2 worm cellular contexts compared by ENCODE assay signal in the genomic region with DNA sequence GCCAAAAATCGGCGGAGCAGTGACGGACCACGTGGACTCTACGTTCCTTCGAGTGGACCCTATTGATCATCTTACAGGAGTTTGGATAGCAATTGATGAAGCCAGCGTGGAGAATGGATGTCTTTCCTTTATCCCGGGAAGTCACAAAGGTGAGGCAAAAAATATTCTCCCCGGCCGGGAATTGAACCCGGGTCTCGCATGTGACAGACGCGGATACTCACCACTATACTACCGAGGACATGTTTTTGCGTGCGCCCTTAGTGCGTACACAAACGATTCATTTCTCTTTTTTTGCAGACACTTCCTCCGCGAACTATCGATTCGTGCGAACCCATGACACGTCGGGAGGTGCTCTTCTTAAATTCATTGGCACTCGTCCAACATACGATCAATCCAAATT.
TF ChIP-seq lines count a peak whose summit lies in the region.

No protein-coding gene starts in this region.

TF ChIP-seq in whole organism, L1 larva, 84 proteins besides CTCF, POLR2A, EP300 and RAD21 (continued from another document):
- TF ChIP-seq irx-1 (tag; optimal IDR thresholded peaks at IDR 0.05; lab: Kevin White, UChicago) (no peak), lin-35 (GFP tag; optimal IDR thresholded peaks at IDR 0.05; lab: Kevin White, UChicago) (peak; percentile 25 to 55), mdl-1 (tag; optimal IDR thresholded peaks at IDR 0.05; lab: Kevin White, UChicago) (peak in 1 of 2 experiments; percentile 37), zag-1 (tag; optimal IDR thresholded peaks at IDR 0.05; lab: Kevin White, UChicago) (no peak), nhr-90 (tag; optimal IDR thresholded peaks at IDR 0.05; lab: Kevin White, UChicago; ENCODE audit: poor library complexity) (peak; percentile 17), blmp-1 (tag; optimal IDR thresholded peaks at IDR 0.05; lab: Kevin White, UChicago) (no peak), aly-2 (tag; optimal IDR thresholded peaks at IDR 0.05; lab: Kevin White, UChicago) (no peak), unc-86 (tag; optimal IDR thresholded peaks at IDR 0.05; lab: Kevin White, UChicago) (no peak), snu-23 (GFP tag; optimal IDR thresholded peaks at IDR 0.05; lab: Kevin White, UChicago) (peak; percentile 45), egl-13 (tag; optimal IDR thresholded peaks at IDR 0.05; lab: Kevin White, UChicago) (no peak), alr-1 (tag; optimal IDR thresholded peaks at IDR 0.05; lab: Kevin White, UChicago; ENCODE audit: borderline replicate concordance) (no peak), ceh-82 (tag; optimal IDR thresholded peaks at IDR 0.05; lab: Kevin White, UChicago) (peak in 2 of 3 experiments; percentile 22 to 46), nhr-19 (GFP tag; conservative IDR thresholded peaks at IDR 0.05; lab: Robert Waterston, UW) (peak; percentile 51), ztf-4 (tag; optimal IDR thresholded peaks at IDR 0.05; lab: Kevin White, UChicago) (no peak), zip-4 (GFP tag; optimal IDR thresholded peaks at IDR 0.05; lab: Kevin White, UChicago) (no peak), pax-3 (tag; optimal IDR thresholded peaks at IDR 0.05; lab: Kevin White, UChicago) (no peak), tlp-1 (tag; optimal IDR thresholded peaks at IDR 0.05; lab: Kevin White, UChicago) (no peak), nhr-77 (tag; optimal IDR thresholded peaks at IDR 0.05; lab: Kevin White, UChicago) (peak; percentile 17), elt-3 (tag; optimal IDR thresholded peaks at IDR 0.05; lab: Kevin White, UChicago) (peak in 1 of 6 experiments; percentile 3), dpl-1 (GFP tag; optimal IDR thresholded peaks at IDR 0.05; lab: Kevin White, UChicago) (no peak), nhr-84 (tag; optimal IDR thresholded peaks at IDR 0.05; lab: Kevin White, UChicago) (no peak), elt-2 (tag; optimal IDR thresholded peaks at IDR 0.05; lab: Kevin White, UChicago) (peak; percentile 12), nhr-20 (tag; optimal IDR thresholded peaks at IDR 0.05; lab: Kevin White, UChicago) (peak; percentile 5), lin-39 (tag; optimal IDR thresholded peaks at IDR 0.05; lab: Kevin White, UChicago) (no peak), nhr-85 (tag; lab: Kevin White, UChicago) (no peak), jun-1 (tag; optimal IDR thresholded peaks at IDR 0.05; lab: Kevin White, UChicago) (no peak), ets-5 (GFP tag; IDR thresholded peaks at IDR 0.05; lab: Robert Waterston, UW) (no peak), ceh-90 (tag; optimal IDR thresholded peaks at IDR 0.05; lab: Kevin White, UChicago) (no peak), ceh-8 (GFP tag; optimal IDR thresholded peaks at IDR 0.05; lab: Kevin White, UChicago) (no peak), ama-1 (optimal IDR thresholded peaks at IDR 0.05; lab: Kevin White, UChicago) (no peak), nhr-12 (tag; optimal IDR thresholded peaks at IDR 0.05; lab: Kevin White, UChicago) (no peak), lir-3 (tag; optimal IDR thresholded peaks at IDR 0.05; lab: Kevin White, UChicago; ENCODE audit: poor library complexity) (no peak), efl-1 (optimal IDR thresholded peaks at IDR 0.05; lab: Kevin White, UChicago) (peak in 1 of 2 experiments; percentile 39), efl-1 (GFP tag; optimal IDR thresholded peaks at IDR 0.05 in 1 of 2; lab: Kevin White, UChicago) (peak in 1 of 2 experiments; percentile 88)

TF ChIP-seq in whole organism, young adult, 124 proteins besides CTCF, POLR2A, EP300 and RAD21 (continued from another document):
- TF ChIP-seq atf-7 (tag; optimal IDR thresholded peaks at IDR 0.05; lab: Kevin White, UChicago), result peak; percentile 1
- peak; percentile 9; the same call in 1 of the 2 replicates for TF ChIP-seq pbrm-1 (GFP tag; IDR thresholded peaks at IDR 0.05; lab: Robert Waterston, UW)
- 0 out of 2 replicates have a peak, but pooled peaks have one; percentile 7 for TF ChIP-seq B0019.2 (GFP tag; conservative IDR thresholded peaks at IDR 0.05; lab: Robert Waterston, UW)
- no peak for TF ChIP-seq sdz-38 (tag; optimal IDR thresholded peaks at IDR 0.05; lab: Kevin White, UChicago)
- no peak for TF ChIP-seq nhr-179 (tag; optimal IDR thresholded peaks at IDR 0.05; lab: Kevin White, UChicago)
- TF ChIP-seq K11D2.4 (GFP tag; IDR thresholded peaks at IDR 0.05; lab: Robert Waterston, UW), result peak; percentile 40; the same call in 1 of the 2 replicates
- TF ChIP-seq attf-3 (GFP tag; conservative IDR thresholded peaks at IDR 0.05; lab: Robert Waterston, UW), result no peak
- TF ChIP-seq die-1 (tag; optimal IDR thresholded peaks at IDR 0.05; lab: Kevin White, UChicago), result peak; percentile 77
- TF ChIP-seq F10E7.11 (tag; optimal IDR thresholded peaks at IDR 0.05; lab: Kevin White, UChicago), result peak; percentile 25
- TF ChIP-seq ZK185.1 (tag; optimal IDR thresholded peaks at IDR 0.05; lab: Kevin White, UChicago; ENCODE audit: poor library complexity, severe bottlenecking), result peak; percentile 82
- TF ChIP-seq xnd-1 (tag; optimal IDR thresholded peaks at IDR 0.05; lab: Kevin White, UChicago), result no peak
- no peak; the same call in 1 of the 2 replicates for TF ChIP-seq dox-1 (GFP tag; IDR thresholded peaks at IDR 0.05; lab: Robert Waterston, UW)
- peak; percentile 58; the same call in 1 of the 2 replicates for TF ChIP-seq rcor-1 (GFP tag; IDR thresholded peaks at IDR 0.05; lab: Robert Waterston, UW)
- TF ChIP-seq ccch-3 (GFP tag; optimal IDR thresholded peaks at IDR 0.05; lab: Kevin White, UChicago), result no peak
- 0 out of 2 replicates have a peak, but pooled peaks have one; percentile 49 for TF ChIP-seq Y53G8AR.9 (GFP tag; conservative IDR thresholded peaks at IDR 0.05; lab: Robert Waterston, UW)
- TF ChIP-seq lag-1 (GFP tag; IDR thresholded peaks at IDR 0.05; lab: Robert Waterston, UW), result no peak
- no peak for TF ChIP-seq nfya-1 (tag; optimal IDR thresholded peaks at IDR 0.05; lab: Kevin White, UChicago; ENCODE audit: borderline replicate concordance, insufficient read depth)
- TF ChIP-seq mes-4 (tag; optimal IDR thresholded peaks at IDR 0.05; lab: Kevin White, UChicago), result peak; percentile 17
- peak; percentile 15 for TF ChIP-seq attf-5 (GFP tag; optimal IDR thresholded peaks at IDR 0.05; lab: Kevin White, UChicago)
- TF ChIP-seq tbp1 (GFP tag; optimal IDR thresholded peaks at IDR 0.05; lab: Kevin White, UChicago), result peak; percentile 91
- TF ChIP-seq somi-1 (GFP tag; optimal IDR thresholded peaks at IDR 0.05; lab: Kevin White, UChicago), result peak; percentile 14
- peak; percentile 63 for TF ChIP-seq ztf-26 (tag; optimal IDR thresholded peaks at IDR 0.05; lab: Kevin White, UChicago)
- TF ChIP-seq F52B5.7 (tag; optimal IDR thresholded peaks at IDR 0.05; lab: Kevin White, UChicago), result no peak
- TF ChIP-seq egl-18 (GFP tag; IDR thresholded peaks at IDR 0.05; lab: Robert Waterston, UW), result no peak
- peak; percentile 97 for TF ChIP-seq ceh-27 (GFP tag; optimal IDR thresholded peaks at IDR 0.05; lab: Kevin White, UChicago)
- no peak for TF ChIP-seq tbx-9 (tag; optimal IDR thresholded peaks at IDR 0.05; lab: Kevin White, UChicago; ENCODE audit: borderline replicate concordance)
- peak; percentile 69 for TF ChIP-seq snpc-3.4 (tag; optimal IDR thresholded peaks at IDR 0.05; lab: Kevin White, UChicago)
- TF ChIP-seq C06A6.2 (GFP tag; conservative IDR thresholded peaks at IDR 0.05; lab: Robert Waterston, UW), result no peak
- TF ChIP-seq pha-4 (tag; optimal IDR thresholded peaks at IDR 0.05; lab: Kevin White, UChicago), result no peak
- TF ChIP-seq repo-1 (tag; optimal IDR thresholded peaks at IDR 0.05; lab: Kevin White, UChicago), result peak; percentile 69
- peak; percentile 39 for TF ChIP-seq F23B12.7 (tag; optimal IDR thresholded peaks at IDR 0.05; lab: Kevin White, UChicago; ENCODE audit: insufficient read depth)
- TF ChIP-seq D2030.7 (GFP tag; IDR thresholded peaks at IDR 0.05; lab: Robert Waterston, UW), result peak; percentile 74
- TF ChIP-seq F55B11.4 (tag; optimal IDR thresholded peaks at IDR 0.05; lab: Kevin White, UChicago; ENCODE audit: borderline replicate concordance, insufficient read depth), result no peak
- TF ChIP-seq hrde-1 (tag; optimal IDR thresholded peaks at IDR 0.05; lab: Kevin White, UChicago; ENCODE audit: borderline replicate concordance), result peak; percentile 2
- TF ChIP-seq F37B4.10 (GFP tag; IDR thresholded peaks at IDR 0.05; lab: Robert Waterston, UW), result no peak
- peak; percentile 16 for TF ChIP-seq ets-4 (GFP tag; optimal IDR thresholded peaks at IDR 0.05; lab: Kevin White, UChicago)
- TF ChIP-seq snpc-1.1 (tag; optimal IDR thresholded peaks at IDR 0.05; lab: Kevin White, UChicago; ENCODE audit: insufficient read depth), result peak; percentile 61
- TF ChIP-seq sea-2 (GFP tag; IDR thresholded peaks at IDR 0.05; lab: Robert Waterston, UW), result no peak
- TF ChIP-seq zfh-2 (GFP tag; conservative IDR thresholded peaks at IDR 0.05; lab: Robert Waterston, UW), result no peak
- TF ChIP-seq B0261.1 (tag; optimal IDR thresholded peaks at IDR 0.05; lab: Kevin White, UChicago), result peak; percentile 56
- peak; percentile 67 for TF ChIP-seq nfyb-1 (GFP tag; IDR thresholded peaks at IDR 0.05; lab: Robert Waterston, UW)
- TF ChIP-seq hlh-26 (GFP tag; conservative IDR thresholded peaks at IDR 0.05; lab: Robert Waterston, UW), result no peak
- peak; percentile 59 for TF ChIP-seq lin-54 (GFP tag; optimal IDR thresholded peaks at IDR 0.05; lab: Kevin White, UChicago)
- TF ChIP-seq nhr-90 (tag; optimal IDR thresholded peaks at IDR 0.05; lab: Kevin White, UChicago), result peak; percentile 54
- TF ChIP-seq tlf-1 (GFP tag; optimal IDR thresholded peaks at IDR 0.05; lab: Kevin White, UChicago), result peak; percentile 56
- TF ChIP-seq egl-44 (GFP tag; IDR thresholded peaks at IDR 0.05; lab: Robert Waterston, UW), result peak; percentile 39; the same call in 1 of the 2 replicates
- TF ChIP-seq attf-6 (GFP tag; IDR thresholded peaks at IDR 0.05; lab: Robert Waterston, UW), result peak; percentile 98
- TF ChIP-seq ekl-4 (GFP tag; IDR thresholded peaks at IDR 0.05; lab: Robert Waterston, UW), result 0 out of 2 replicates have a peak, but pooled peaks have one; percentile 20
- peak; percentile 71 for TF ChIP-seq hmg-1.2 (GFP tag; IDR thresholded peaks at IDR 0.05; lab: Robert Waterston, UW)
- TF ChIP-seq athp-1 (tag; optimal IDR thresholded peaks at IDR 0.05; lab: Kevin White, UChicago), result peak; percentile 35
- no peak for TF ChIP-seq lsl-1 (GFP tag; optimal IDR thresholded peaks at IDR 0.05; lab: Kevin White, UChicago)
- peak; percentile 21 for TF ChIP-seq lin-40 (tag; optimal IDR thresholded peaks at IDR 0.05; lab: Kevin White, UChicago)
- no peak for TF ChIP-seq T07F8.4 (tag; optimal IDR thresholded peaks at IDR 0.05; lab: Kevin White, UChicago)
- 0 out of 2 replicates have a peak, but pooled peaks have one; percentile 43 for TF ChIP-seq cebp-2 (GFP tag; IDR thresholded peaks at IDR 0.05; lab: Robert Waterston, UW)
- TF ChIP-seq snpc-1.3 (tag; optimal IDR thresholded peaks at IDR 0.05; lab: Kevin White, UChicago; ENCODE audit: insufficient read depth), result peak; percentile 61
- peak; percentile 39; the same call in 1 of the 2 replicates for TF ChIP-seq madf-6 (GFP tag; IDR thresholded peaks at IDR 0.05; lab: Robert Waterston, UW)
- peak; percentile 33 for TF ChIP-seq F49E8.2 (tag; optimal IDR thresholded peaks at IDR 0.05; lab: Kevin White, UChicago; ENCODE audit: insufficient read depth)
